Worm (Caenorhabditis elegans): ENCODE measurements around the gene C54F6.15.

C54F6.15 gene

DNA sequence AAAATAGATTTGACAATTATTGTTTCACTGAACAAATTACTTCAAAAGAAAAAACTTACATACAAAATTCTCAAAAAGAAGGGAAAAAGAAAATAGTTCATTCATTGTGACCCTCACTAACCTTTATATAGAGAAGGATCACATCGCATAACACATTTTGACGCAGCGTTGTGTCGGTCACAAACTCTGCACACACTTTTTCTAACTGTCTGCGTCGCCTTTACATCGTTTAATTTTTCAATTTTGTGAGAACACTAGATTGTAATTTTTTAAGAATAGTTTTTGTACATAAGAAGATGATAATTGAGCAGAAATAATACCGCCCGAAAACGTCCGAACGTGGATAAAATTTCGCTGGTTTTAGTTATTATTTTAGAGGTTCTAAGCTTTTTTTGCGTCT, 41.2 kb downstream of the C54F6.15 start, which contains the start of gene C18B10.6:
TSS of gene C18B10.6 (minus strand) at position 101 of the 400 bp plus-strand sequence.
- TF ChIP-seq mec-3 (tag; optimal IDR thresholded peaks at IDR 0.05; ENCODE audit: borderline replicate concordance) (no peak), tbx-2 (tag; optimal IDR thresholded peaks at IDR 0.05) (no peak), pax-1 (tag; optimal IDR thresholded peaks at IDR 0.05) (no peak), C08G9.2 (tag; optimal IDR thresholded peaks at IDR 0.05) (no peak), unc-3 (GFP tag; conservative IDR thresholded peaks at IDR 0.05) (no peak), unc-3 (tag; optimal IDR thresholded peaks at IDR 0.05) (no peak), fkh-10 (GFP tag; optimal IDR thresholded peaks at IDR 0.05) (no peak)

DNA sequence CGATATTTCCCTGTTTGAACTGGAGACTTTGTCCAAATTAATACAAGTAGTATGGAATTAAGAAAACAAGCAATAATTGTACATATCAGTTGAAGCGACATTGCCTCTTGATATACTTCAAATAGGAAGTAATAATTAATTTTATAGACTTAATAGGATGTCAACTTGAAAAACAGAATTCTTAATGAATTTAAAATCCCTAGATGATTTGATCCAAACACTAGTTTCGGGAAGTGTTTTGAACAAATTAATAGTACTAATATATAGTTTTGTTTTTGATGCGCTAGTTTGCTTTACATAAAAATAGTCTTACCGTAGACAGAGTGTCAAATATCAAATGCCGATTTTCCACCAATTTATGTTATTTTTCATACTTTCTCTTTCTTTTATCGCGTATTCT, 43.8 kb downstream of the C54F6.15 start, which contains the start of gene str-190:
TSS of gene str-190 (minus strand) at position 101 of the 400 bp plus-strand sequence.
- TF ChIP-seq fax-1 (tag; optimal IDR thresholded peaks at IDR 0.05) (no peak), F13H6.1 (tag; optimal IDR thresholded peaks at IDR 0.05) (no peak), ceh-24 (tag; optimal IDR thresholded peaks at IDR 0.05) (no peak), tbx-2 (tag; optimal IDR thresholded peaks at IDR 0.05) (no peak), ref-2 (tag; optimal IDR thresholded peaks at IDR 0.05) (no peak), T23F11.4 (GFP tag; optimal IDR thresholded peaks at IDR 0.05) (no peak), ztf-16 (tag; optimal IDR thresholded peaks at IDR 0.05) (no peak), nhr-11 (tag; optimal IDR thresholded peaks at IDR 0.05) (no peak), lin-11 (tag; optimal IDR thresholded peaks at IDR 0.05) (no peak), hlh-30 (tag; optimal IDR thresholded peaks at IDR 0.05; ENCODE audit: insufficient read depth) (no peak)

- TF ChIP-seq zip-5 (tag; optimal IDR thresholded peaks at IDR 0.05), result no peak
- TF ChIP-seq ceh-2 (tag; optimal IDR thresholded peaks at IDR 0.05), result no peak
- TF ChIP-seq ttx-3 (tag; optimal IDR thresholded peaks at IDR 0.05), result no peak
- no peak for TF ChIP-seq fax-1 (tag; optimal IDR thresholded peaks at IDR 0.05)
- TF ChIP-seq ceh-48 (tag; optimal IDR thresholded peaks at IDR 0.05), result no peak
- TF ChIP-seq sox-4 (tag; optimal IDR thresholded peaks at IDR 0.05), result no peak
- no peak for TF ChIP-seq hlh-15 (tag; optimal IDR thresholded peaks at IDR 0.05)
- TF ChIP-seq F13H6.1 (tag; optimal IDR thresholded peaks at IDR 0.05), result no peak
- no peak for TF ChIP-seq ceh-24 (tag; optimal IDR thresholded peaks at IDR 0.05)
- no peak for TF ChIP-seq sox-2 (GFP tag; IDR thresholded peaks at IDR 0.05)
- no peak for TF ChIP-seq hlh-8 (tag; optimal IDR thresholded peaks at IDR 0.05)
- no peak for TF ChIP-seq pha-2 (tag; optimal IDR thresholded peaks at IDR 0.05)
- TF ChIP-seq nhr-11 (tag; optimal IDR thresholded peaks at IDR 0.05), result no peak
- no peak for TF ChIP-seq hlh-13 (GFP tag; optimal IDR thresholded peaks at IDR 0.05)
- no peak for TF ChIP-seq ceh-31 (tag; optimal IDR thresholded peaks at IDR 0.05)
- TF ChIP-seq pat-9 (tag; optimal IDR thresholded peaks at IDR 0.05), result no peak
- no peak for TF ChIP-seq gmeb-2 (tag; optimal IDR thresholded peaks at IDR 0.05)
- TF ChIP-seq unc-55 (GFP tag; optimal IDR thresholded peaks at IDR 0.05), result no peak
- TF ChIP-seq nhr-232 (tag; optimal IDR thresholded peaks at IDR 0.05), result no peak
- TF ChIP-seq pros-1 (tag; optimal IDR thresholded peaks at IDR 0.05), result no peak
Measured at ce11 chrV:7476766-7477165, 45.4 kb downstream of the C54F6.15 start, which contains the start of gene srh-125. Gene srh-125, minus strand, starts transcription at chrV:7476866.

DNA sequence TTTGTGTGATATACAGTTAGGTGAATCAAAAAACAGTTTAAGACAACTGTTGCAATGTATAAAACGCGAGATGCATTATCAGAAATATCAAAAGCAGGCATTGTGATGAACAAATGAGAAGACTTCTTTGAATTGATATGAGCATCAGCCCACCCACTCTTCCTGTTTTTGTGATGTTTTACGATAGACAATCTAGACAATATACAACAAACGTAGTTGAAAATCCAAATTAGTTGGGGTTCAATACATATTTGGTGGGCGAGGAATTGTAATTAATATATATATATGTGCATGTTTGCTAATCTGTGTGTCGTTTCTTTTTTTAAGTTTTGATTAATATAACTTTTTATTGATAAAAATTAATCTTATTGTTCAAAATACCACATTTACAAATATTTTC, 49.4 kb downstream of the C54F6.15 start, which contains the start of gene str-28:
TSS of gene str-28 (minus strand) at position 101 of the 400 bp plus-strand sequence.
- no peak for TF ChIP-seq madf-2 (tag; optimal IDR thresholded peaks at IDR 0.05)
- TF ChIP-seq unc-3 (GFP tag; conservative IDR thresholded peaks at IDR 0.05), result no peak
- TF ChIP-seq unc-3 (tag; optimal IDR thresholded peaks at IDR 0.05), result no peak
- TF ChIP-seq pha-2 (tag; optimal IDR thresholded peaks at IDR 0.05), result no peak
- no peak for TF ChIP-seq ahr-1 (tag; optimal IDR thresholded peaks at IDR 0.05)
- no peak for TF ChIP-seq odd-2 (tag; optimal IDR thresholded peaks at IDR 0.05)
- TF ChIP-seq ceh-6 (GFP tag; optimal IDR thresholded peaks at IDR 0.05), result no peak
- TF ChIP-seq ceh-34 (tag; optimal IDR thresholded peaks at IDR 0.05), result no peak
- no peak for TF ChIP-seq unc-55 (GFP tag; optimal IDR thresholded peaks at IDR 0.05)
- no peak for TF ChIP-seq gmeb-2 (tag; optimal IDR thresholded peaks at IDR 0.05)
- no peak for TF ChIP-seq mec-3 (tag; optimal IDR thresholded peaks at IDR 0.05; ENCODE audit: borderline replicate concordance)
- no peak for TF ChIP-seq ttx-3 (tag; optimal IDR thresholded peaks at IDR 0.05)
- no peak for TF ChIP-seq unc-86 (tag; optimal IDR thresholded peaks at IDR 0.05)
- TF ChIP-seq pag-3 (tag; optimal IDR thresholded peaks at IDR 0.05; ENCODE audit: borderline replicate concordance), result no peak
- TF ChIP-seq hlh-30 (tag; optimal IDR thresholded peaks at IDR 0.05; ENCODE audit: insufficient read depth), result no peak
- no peak for TF ChIP-seq C08G9.2 (tag; optimal IDR thresholded peaks at IDR 0.05)
- TF ChIP-seq elt-2 (tag; optimal IDR thresholded peaks at IDR 0.05), result no peak
- TF ChIP-seq C38D4.7 (GFP tag; optimal IDR thresholded peaks at IDR 0.05), result no peak
